Fruit fly (Drosophila melanogaster): ENCODE measurements around the gene Sema5c.

- TF ChIP-seq CG13204 (GFP tag; optimal IDR thresholded peaks at IDR 0.05) = no peak
- no peak for TF ChIP-seq rn (GFP tag; IDR thresholded peaks at IDR 0.05)
- peak; percentile 75 for TF ChIP-seq CG8301 (tag; optimal IDR thresholded peaks at IDR 0.05)
- peak; percentile 46 for TF ChIP-seq CG14655 (GFP tag; optimal IDR thresholded peaks at IDR 0.05)
- TF ChIP-seq Pif1A (GFP tag; optimal IDR thresholded peaks at IDR 0.05) = no peak
- TF ChIP-seq CG8159 (tag; optimal IDR thresholded peaks at IDR 0.05) = no peak
- no peak for TF ChIP-seq gl (tag; optimal IDR thresholded peaks at IDR 0.05)
- TF ChIP-seq EcR (GFP tag; optimal IDR thresholded peaks at IDR 0.05) = no peak
- TF ChIP-seq Pif1B (GFP tag; optimal IDR thresholded peaks at IDR 0.05) = no peak
- TF ChIP-seq Ets98B (GFP tag; IDR thresholded peaks at IDR 0.05) = peak; percentile 55
- no peak for TF ChIP-seq CG15710 (tag; optimal IDR thresholded peaks at IDR 0.05)
- no peak for TF ChIP-seq fd96Ca (GFP tag; IDR thresholded peaks at IDR 0.05)
- no peak for TF ChIP-seq CG9948 (tag; optimal IDR thresholded peaks at IDR 0.05)
Observed at dm6 chr3L:12024947-12025346, 56.7 kb downstream of the Sema5c start.
